Worm (Caenorhabditis elegans) whole organism, L2 larva: ENCODE data around the gene F33C8.2.

ENCODE experiments used
- C34F6.9 ChIP-seq: fragments of 150-350 bp; optimal IDR thresholded peaks from 2 replicates; lab custom pipeline; 2014; ENCODE audit warnings: missing biosample characterization, missing genetic modification characterization
- F13H6.1 ChIP-seq: sonication (generic microtip); optimal IDR thresholded peaks from 2 replicates; lab custom pipeline; 2016; ENCODE audit warnings: missing genetic modification characterization, missing compliant biosample characterization
- Y55F3AM.14 ChIP-seq: fragments of 200-800 bp; sonication (Bioruptor generic); optimal IDR thresholded peaks from 2 replicates; lab custom pipeline; 2018; ENCODE audit warnings: mild to moderate bottlenecking, missing genetic modification characterization, missing compliant biosample characterization
- ama-1 ChIP-seq: fragments of 150-350 bp; optimal IDR thresholded peaks from 2 replicates; lab custom pipeline; 2018; ENCODE audit warnings: inconsistent platforms
- blmp-1 ChIP-seq: sonication (generic microtip); optimal IDR thresholded peaks from 2 replicates; lab custom pipeline; 2017; ENCODE audit warnings: missing genetic modification characterization, mild to moderate bottlenecking, missing compliant biosample characterization, antibody characterized with exemption, moderate library complexity; ENCODE audit not compliant: insufficient read depth
- crh-2 ChIP-seq: sonication (generic microtip); optimal IDR thresholded peaks from 2 replicates; lab custom pipeline; 2017; ENCODE audit warnings: missing biosample characterization, missing genetic modification characterization
- egl-27 ChIP-seq: sonication (generic microtip); optimal IDR thresholded peaks from 3 replicates; lab custom pipeline; 2017; ENCODE audit warnings: missing biosample characterization, missing genetic modification reagents, missing genetic modification characterization
- elt-3 ChIP-seq: sonication (generic microtip); optimal IDR thresholded peaks from 2 replicates; lab custom pipeline; 2017; ENCODE audit warnings: missing biosample characterization, missing genetic modification characterization
- fos-1 ChIP-seq: fragments of 150-350 bp; optimal IDR thresholded peaks from 2 replicates; lab custom pipeline; 2014; ENCODE audit warnings: missing biosample characterization, missing genetic modification characterization
- lin-11 ChIP-seq: fragments of 150-350 bp; sonication (generic microtip); optimal IDR thresholded peaks from 2 replicates; lab custom pipeline; 2014; ENCODE audit warnings: missing biosample characterization, missing genetic modification characterization, inconsistent platforms, mixed read lengths
- lsy-2 ChIP-seq, 2 experiments: fragments of 150-350 bp in 1 of 2; sonication (generic microtip) in 1 of 2; optimal IDR thresholded peaks; 2 replicates each; lab custom pipeline; 2014 to 2017; ENCODE audit warnings: missing biosample characterization in 2 of 2, missing genetic modification characterization in 2 of 2
- mab-5 ChIP-seq: fragments of 150-350 bp; optimal IDR thresholded peaks from 2 replicates; lab custom pipeline; 2014; ENCODE audit warnings: missing biosample characterization, missing genetic modification characterization
- mbf-1 ChIP-seq: sonication (generic microtip); optimal IDR thresholded peaks from 2 replicates; lab custom pipeline; 2017; ENCODE audit warnings: missing biosample characterization, missing genetic modification characterization
- mdl-1 ChIP-seq, 2 experiments: fragments of 150-350 bp in 1 of 2; sonication (generic microtip) in 1 of 2; optimal IDR thresholded peaks; 2 replicates each; lab custom pipeline; 2017; ENCODE audit warnings: missing biosample characterization in 2 of 2, missing genetic modification characterization in 2 of 2
- nhr-10 ChIP-seq: sonication (generic microtip); optimal IDR thresholded peaks from 2 replicates; lab custom pipeline; 2017; ENCODE audit warnings: missing biosample characterization, missing genetic modification characterization
- nhr-11 ChIP-seq: fragments of 150-350 bp; optimal IDR thresholded peaks from 2 replicates; lab custom pipeline; 2014; ENCODE audit warnings: missing biosample characterization, missing genetic modification characterization
- nhr-129 ChIP-seq: fragments of 150-350 bp; optimal IDR thresholded peaks from 2 replicates; lab custom pipeline; 2014; ENCODE audit warnings: missing biosample characterization, missing genetic modification characterization
- nhr-21 ChIP-seq: fragments of 150-350 bp; optimal IDR thresholded peaks from 2 replicates; lab custom pipeline; 2014; ENCODE audit warnings: missing biosample characterization, missing genetic modification characterization
- nhr-23 ChIP-seq: fragments of 150-350 bp; optimal IDR thresholded peaks from 2 replicates; lab custom pipeline; 2014; ENCODE audit warnings: missing biosample characterization, missing genetic modification reagents, missing genetic modification characterization
- nhr-237 ChIP-seq: fragments of 150-350 bp; optimal IDR thresholded peaks from 2 replicates; lab custom pipeline; 2014; ENCODE audit warnings: missing biosample characterization, missing genetic modification characterization
- nhr-25 ChIP-seq: fragments of 150-350 bp; sonication (generic microtip); optimal IDR thresholded peaks from 3 replicates; lab custom pipeline; 2014; ENCODE audit warnings: missing biosample characterization, missing genetic modification characterization
- nhr-6 ChIP-seq: fragments of 150-350 bp; optimal IDR thresholded peaks from 2 replicates; lab custom pipeline; 2014; ENCODE audit warnings: missing biosample characterization, missing genetic modification characterization
- nhr-77 ChIP-seq: fragments of 150-350 bp; optimal IDR thresholded peaks from 2 replicates; lab custom pipeline; 2014; ENCODE audit warnings: missing biosample characterization, missing genetic modification characterization
- peb-1 ChIP-seq: fragments of 150-350 bp; optimal IDR thresholded peaks from 2 replicates; lab custom pipeline; 2014; ENCODE audit warnings: missing biosample characterization, missing genetic modification characterization
- sem-4 ChIP-seq: fragments of 150-350 bp; optimal IDR thresholded peaks from 2 replicates; lab custom pipeline; 2014; ENCODE audit warnings: missing biosample characterization, missing genetic modification reagents, missing genetic modification characterization
- skn-1 ChIP-seq: sonication (generic microtip); optimal IDR thresholded peaks from 2 replicates; lab custom pipeline; 2017; ENCODE audit warnings: missing biosample characterization, missing genetic modification characterization
- sma-3 ChIP-seq: sonication (generic microtip); optimal IDR thresholded peaks from 2 replicates; lab custom pipeline; 2016; ENCODE audit warnings: missing genetic modification reagents, missing genetic modification characterization, missing compliant biosample characterization
- sma-9 ChIP-seq, 2 experiments: fragments of 150-350 bp in 1 of 2; sonication (generic microtip) in 1 of 2; optimal IDR thresholded peaks; 2 replicates each; lab custom pipeline; 2014 to 2016; ENCODE audit warnings: missing genetic modification characterization in 2 of 2, mild to moderate bottlenecking in 1 of 2, missing biosample characterization in 1 of 2, missing compliant biosample characterization in 1 of 2, missing genetic modification reagents in 1 of 2, moderate library complexity in 1 of 2
- snpc-4 ChIP-seq: fragments of 150-350 bp; optimal IDR thresholded peaks from 2 replicates; lab custom pipeline; 2014; ENCODE audit warnings: missing biosample characterization, missing genetic modification characterization
- unc-39 ChIP-seq: fragments of 150-350 bp; optimal IDR thresholded peaks from 2 replicates; lab custom pipeline; 2014; ENCODE audit warnings: missing biosample characterization, missing genetic modification characterization
- unc-55 ChIP-seq: fragments of 150-350 bp; sonication (generic microtip); optimal IDR thresholded peaks from 3 replicates; lab custom pipeline; 2014; ENCODE audit warnings: missing biosample characterization, missing genetic modification reagents, missing genetic modification characterization
- unc-62 ChIP-seq: fragments of 150-350 bp; optimal IDR thresholded peaks from 2 replicates; lab custom pipeline; 2014; ENCODE audit warnings: missing biosample characterization, missing genetic modification reagents, missing genetic modification characterization

The F33C8.2 gene

DNA sequence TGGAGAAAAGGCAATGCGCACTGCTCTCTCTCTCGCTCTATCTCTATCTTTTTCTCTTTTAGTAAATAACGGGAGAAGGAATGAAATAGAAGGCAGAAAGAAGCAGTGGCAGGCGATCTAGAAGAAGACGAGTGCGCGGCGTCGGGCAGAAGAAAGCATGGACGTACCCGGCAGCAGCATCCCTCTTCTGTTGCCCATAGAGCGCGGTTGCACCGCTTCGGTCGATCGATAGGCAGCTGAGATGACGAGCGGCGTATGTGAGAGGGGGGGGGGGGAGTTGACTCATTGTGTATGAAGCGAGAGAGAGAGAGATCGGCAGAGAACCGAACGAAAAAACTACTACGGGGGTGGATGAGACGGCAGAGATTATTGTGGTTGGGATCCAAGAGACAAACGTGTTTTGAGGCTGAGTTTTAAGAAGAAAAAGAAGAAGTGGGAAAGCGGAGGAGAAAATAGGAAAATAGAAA lies 13.0 kb upstream of the F33C8.2 start (continued):
- peak; percentile 92 for TF ChIP-seq mab-5
- no peak for TF ChIP-seq nhr-23 (tag; lab: Kevin White, UChicago)
- TF ChIP-seq nhr-10 (tag; lab: Kevin White, UChicago), result peak; percentile 53
- peak; percentile 84 for TF ChIP-seq snpc-4 (tag; lab: Kevin White, UChicago)
- TF ChIP-seq nhr-21 (tag; lab: Kevin White, UChicago), result peak; percentile 89
- peak; percentile 68 for TF ChIP-seq blmp-1
- peak; percentile 97 for TF ChIP-seq F13H6.1 (tag; lab: Kevin White, UChicago)
- peak; percentile 98 for TF ChIP-seq fos-1
- peak; percentile 96 for TF ChIP-seq Y55F3AM.14 (GFP tag; lab: Kevin White, UChicago)

DNA sequence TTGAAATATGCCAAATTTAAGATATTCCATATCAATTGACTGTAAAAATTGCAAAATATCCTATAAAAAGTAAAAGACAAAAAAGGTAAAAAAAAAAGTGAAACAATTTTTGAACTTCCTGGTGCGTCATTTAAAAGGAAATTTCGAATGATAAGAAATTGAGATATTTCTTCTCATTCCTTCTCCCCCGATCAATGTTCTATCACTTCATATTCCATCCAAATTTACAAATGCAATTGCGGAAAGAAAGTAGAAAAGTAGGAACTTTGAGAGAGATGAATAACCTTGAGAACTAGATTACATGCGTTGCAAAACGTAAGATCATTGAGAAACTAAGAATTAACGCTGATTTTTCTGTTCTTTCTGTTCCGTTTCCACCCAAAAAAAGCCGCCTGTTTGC lies 11.6 kb upstream of the F33C8.2 start:
- TF ChIP-seq blmp-1, result peak; percentile 64
- peak; percentile 61 for TF ChIP-seq fos-1
- TF ChIP-seq nhr-237 (tag; lab: Kevin White, UChicago), result no peak

DNA sequence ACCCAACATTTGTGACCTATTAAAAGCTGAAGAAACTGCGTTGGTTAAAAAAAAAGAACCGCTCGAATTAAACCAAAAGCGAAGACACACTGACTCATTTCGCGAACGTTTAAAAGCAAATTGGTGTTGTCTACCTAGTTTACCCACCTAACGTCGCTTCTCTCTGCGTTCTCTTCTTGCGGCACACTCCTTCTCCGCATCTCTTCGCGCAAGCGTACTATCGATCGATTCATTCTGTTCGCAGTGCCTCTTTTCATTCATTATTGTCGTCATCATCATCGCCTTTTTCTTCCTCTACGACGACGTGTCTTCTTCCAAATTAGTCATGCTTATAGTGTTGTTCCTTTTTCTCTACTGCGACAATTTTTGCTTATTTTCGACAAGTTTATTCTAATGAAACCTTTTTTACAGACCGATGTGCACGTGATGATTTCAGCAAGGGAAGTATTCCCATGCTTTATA lies 10.0 kb upstream of the F33C8.2 start, which contains the start of gene atrn-1:
Gene atrn-1 (plus strand): TSS at position 412 of the 462 bp plus-strand sequence.
- TF ChIP-seq sma-3 (GFP tag; lab: Kevin White, UChicago) (peak; percentile 20), fos-1 (peak; percentile 54), sma-9 (GFP tag; optimal IDR thresholded peaks at IDR 0.05; lab: Kevin White, UChicago) (no peak), sma-9 (tag; optimal IDR thresholded peaks at IDR 0.05; lab: Kevin White, UChicago) (no peak), sem-4 (peak; percentile 17), C34F6.9 (peak; percentile 64), nhr-23 (tag; lab: Kevin White, UChicago) (no peak), unc-55 (GFP tag; lab: Kevin White, UChicago) (peak; percentile 14), F13H6.1 (tag; lab: Kevin White, UChicago) (no peak), nhr-25 (tag; lab: Kevin White, UChicago) (no peak), nhr-129 (tag; lab: Kevin White, UChicago) (peak; percentile 8), crh-2 (tag; lab: Kevin White, UChicago) (peak; percentile 11)

DNA sequence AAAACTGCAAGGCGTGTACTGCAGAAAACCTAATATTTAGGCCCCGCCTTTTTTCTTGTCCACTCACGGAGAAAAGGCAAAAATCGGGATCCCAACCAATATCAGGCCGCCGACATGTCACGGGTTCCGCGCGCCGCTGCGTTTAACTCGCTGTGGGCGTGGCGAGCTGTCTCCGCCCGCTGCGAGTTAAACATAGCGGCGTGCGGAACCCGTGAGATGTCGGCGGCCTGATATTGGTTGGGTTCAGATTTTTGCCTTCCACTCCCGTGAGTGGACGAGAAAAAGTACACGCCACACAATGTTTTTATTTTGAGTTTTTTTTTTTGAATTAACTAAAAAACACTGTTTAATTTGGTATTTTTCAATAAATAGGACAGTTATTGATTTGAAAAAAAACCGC lies 5.7 kb upstream of the F33C8.2 start:
- TF ChIP-seq snpc-4 (tag; lab: Kevin White, UChicago) (peak; percentile 5), nhr-77 (tag; lab: Kevin White, UChicago) (no peak)

DNA sequence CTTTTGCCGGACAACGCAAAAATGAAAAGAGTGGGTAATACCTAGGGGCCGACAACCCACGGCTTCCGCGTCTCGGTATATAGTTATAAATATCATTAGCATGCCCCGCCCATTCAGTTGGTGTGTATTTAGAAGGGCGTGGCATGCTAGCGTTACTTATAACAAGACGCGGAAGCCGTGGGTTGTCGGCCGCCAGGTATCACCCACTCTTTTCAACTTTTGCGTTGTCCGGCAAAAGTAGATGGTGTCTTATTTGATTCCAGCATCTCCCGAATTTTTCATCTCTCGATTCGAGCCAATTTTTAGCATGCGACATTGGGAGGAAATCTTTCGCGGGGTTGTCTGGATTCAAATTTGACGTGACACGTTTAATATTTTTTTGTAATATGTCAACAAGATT lies 3.4 kb upstream of the F33C8.2 start:
- TF ChIP-seq mbf-1 (no peak), lin-11 (no peak), ama-1 (lab: Kevin White, UChicago) (no peak), elt-3 (no peak), unc-39 (tag; lab: Kevin White, UChicago) (no peak), peb-1 (tag; lab: Kevin White, UChicago) (no peak), mdl-1 (tag; optimal IDR thresholded peaks at IDR 0.05; lab: Kevin White, UChicago) (no peak), nhr-6 (tag; lab: Kevin White, UChicago) (no peak), skn-1 (tag; lab: Kevin White, UChicago) (no peak)

DNA sequence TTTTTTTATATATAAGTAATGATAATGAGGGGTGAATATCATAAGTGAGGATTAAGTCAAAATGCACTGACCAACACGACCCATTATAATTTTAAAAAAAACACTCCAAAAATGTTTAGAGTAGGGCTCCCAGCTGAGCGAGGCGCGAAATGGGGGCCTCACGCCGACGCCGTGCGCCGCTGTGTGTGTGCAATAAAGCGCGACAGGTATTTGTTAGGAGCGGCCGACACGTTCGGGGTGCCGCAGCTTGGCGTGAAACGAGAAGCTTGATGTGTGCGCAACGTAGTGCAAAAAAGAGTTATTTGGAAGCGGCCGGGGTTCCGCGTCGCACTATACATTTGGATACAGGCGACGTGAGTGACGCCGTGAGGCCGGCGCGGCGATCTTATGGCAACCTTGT lies 3.7 kb downstream of the F33C8.2 start:
- TF ChIP-seq lsy-2 (tag; optimal IDR thresholded peaks at IDR 0.05; lab: Kevin White, UChicago) (no peak), nhr-11 (tag; lab: Kevin White, UChicago) (no peak), nhr-25 (tag; lab: Kevin White, UChicago) (no peak), peb-1 (tag; lab: Kevin White, UChicago) (no peak), nhr-237 (tag; lab: Kevin White, UChicago) (no peak), egl-27 (tag; lab: Kevin White, UChicago) (no peak), blmp-1 (no peak), nhr-21 (tag; lab: Kevin White, UChicago) (no peak), unc-62 (GFP tag; lab: Kevin White, UChicago) (no peak), F13H6.1 (tag; lab: Kevin White, UChicago) (no peak), elt-3 (no peak), nhr-10 (tag; lab: Kevin White, UChicago) (no peak), mdl-1 (tag; optimal IDR thresholded peaks at IDR 0.05; lab: Kevin White, UChicago) (no peak)
